Fruit fly (Drosophila melanogaster) whole organism, embryonic: ENCODE results near the gene scramb2.

ENCODE experiments used
- Adf1 ChIP-seq: fragments of 200-800 bp; sonication (Bioruptor generic); IDR thresholded peaks from 2 replicates; pipeline ENCODE4 v1.3.6; 2022; ENCODE audit warnings: missing biosample characterization, missing genetic modification characterization
- B-H1 ChIP-seq: fragments of 200-800 bp; sonication (Bioruptor generic); IDR thresholded peaks from 3 replicates; pipeline ENCODE4 v1.3.6; 2022; ENCODE audit warnings: missing biosample characterization, missing genetic modification characterization
- CG10274 ChIP-seq: fragments of 200-800 bp; sonication (Bioruptor generic); optimal IDR thresholded peaks from 3 replicates; lab custom pipeline; 2017; ENCODE audit warnings: missing biosample characterization, mild to moderate bottlenecking, missing genetic modification characterization
- CG10321 ChIP-seq: fragments of 200-800 bp; sonication (Bioruptor generic); IDR thresholded peaks from 2 replicates; pipeline ENCODE4 v1.3.6; 2022; ENCODE audit warnings: missing biosample characterization, missing genetic modification characterization
- CG11696 ChIP-seq: fragments of 200-800 bp; sonication (Bioruptor generic); IDR thresholded peaks from 2 replicates; pipeline ENCODE4 v1.3.6; 2022; ENCODE audit warnings: missing biosample characterization, missing genetic modification characterization
- CG12942 ChIP-seq: fragments of 200-800 bp; sonication (Bioruptor generic); optimal IDR thresholded peaks from 3 replicates; lab custom pipeline; 2016; ENCODE audit warnings: missing biosample characterization, missing genetic modification characterization
- CG13296 ChIP-seq: fragments of 200-800 bp; sonication (Bioruptor generic); optimal IDR thresholded peaks from 3 replicates; lab custom pipeline; 2018; ENCODE audit warnings: missing biosample characterization, mild to moderate bottlenecking, missing genetic modification characterization
- CG14014 ChIP-seq: fragments of 200-800 bp; sonication (Bioruptor generic); IDR thresholded peaks from 2 replicates; pipeline ENCODE4 v1.3.6; 2022; ENCODE audit warnings: missing biosample characterization, missing genetic modification characterization
- CG14667 ChIP-seq: fragments of 200-800 bp; sonication (Bioruptor generic); IDR thresholded peaks from 2 replicates; pipeline ENCODE4 v1.3.6; 2022; ENCODE audit warnings: missing biosample characterization, missing genetic modification characterization
- CG14965 ChIP-seq: fragments of 200-800 bp; sonication (Bioruptor generic); optimal IDR thresholded peaks from 2 replicates; lab custom pipeline; 2016; ENCODE audit warnings: missing biosample characterization, missing genetic modification characterization, borderline replicate concordance
- CG17328 ChIP-seq: fragments of 200-800 bp; sonication (Bioruptor generic); IDR thresholded peaks from 2 replicates; pipeline ENCODE4 v1.3.6; 2022; ENCODE audit warnings: missing biosample characterization, missing genetic modification characterization
- CG18599 ChIP-seq: fragments of 200-800 bp; sonication (Bioruptor generic); optimal IDR thresholded peaks from 3 replicates; lab custom pipeline; 2017; ENCODE audit warnings: missing biosample characterization, missing genetic modification characterization, mild to moderate bottlenecking, moderate library complexity, missing genetic modification reagents
- CG18619 ChIP-seq: fragments of 200-800 bp; sonication (Bioruptor generic); optimal IDR thresholded peaks from 3 replicates; lab custom pipeline; 2017; ENCODE audit warnings: missing biosample characterization, mild to moderate bottlenecking, missing genetic modification characterization
- CG30403 ChIP-seq: fragments of 200-800 bp; sonication (Bioruptor generic); optimal IDR thresholded peaks from 3 replicates; lab custom pipeline; 2016; ENCODE audit warnings: missing biosample characterization, missing genetic modification characterization
- CG33213 ChIP-seq: fragments of 200-800 bp; sonication (Bioruptor generic); optimal IDR thresholded peaks from 3 replicates; lab custom pipeline; 2016; ENCODE audit warnings: missing biosample characterization, missing genetic modification characterization
- CG7372 ChIP-seq: fragments of 200-800 bp; sonication (Bioruptor generic); IDR thresholded peaks from 2 replicates; pipeline ENCODE4 v1.3.6; 2022; ENCODE audit warnings: missing biosample characterization, missing genetic modification characterization
- CG8924 ChIP-seq: fragments of 200-800 bp; optimal IDR thresholded peaks from 3 replicates; lab custom pipeline; 2019; ENCODE audit warnings: missing biosample characterization, mild to moderate bottlenecking, missing genetic modification characterization, moderate library complexity
- CG9797 ChIP-seq: fragments of 200-800 bp; sonication (Bioruptor generic); optimal IDR thresholded peaks from 3 replicates; lab custom pipeline; 2018; ENCODE audit warnings: missing biosample characterization, mild to moderate bottlenecking, missing genetic modification characterization
- Chrac-16 ChIP-seq: fragments of 200-800 bp; sonication (Bioruptor generic); optimal IDR thresholded peaks from 3 replicates; lab custom pipeline; 2016; ENCODE audit warnings: missing biosample characterization, missing genetic modification characterization
- Dbx ChIP-seq: fragments of 200-800 bp; sonication (Bioruptor generic); IDR thresholded peaks from 3 replicates; pipeline ENCODE4 v1.3.6; 2022; ENCODE audit warnings: missing biosample characterization, missing genetic modification characterization
- Fer3 ChIP-seq: fragments of 200-800 bp; sonication (Bioruptor generic); optimal IDR thresholded peaks from 2 replicates; lab custom pipeline; 2018; ENCODE audit warnings: missing biosample characterization, mild to moderate bottlenecking, missing genetic modification characterization, moderate library complexity
- GATAe ChIP-seq: fragments of 200-800 bp; sonication (Bioruptor generic); conservative IDR thresholded peaks from 2 replicates; pipeline ENCODE4 v1.3.6; 2022; ENCODE audit warnings: missing biosample characterization, missing genetic modification characterization
- HHEX ChIP-seq: fragments of 200-800 bp; sonication (Bioruptor generic); optimal IDR thresholded peaks from 3 replicates; lab custom pipeline; 2017; ENCODE audit warnings: missing biosample characterization, mild to moderate bottlenecking, missing genetic modification characterization, missing genetic modification reagents
- HLH4C ChIP-seq: fragments of 200-800 bp; sonication (Bioruptor generic); IDR thresholded peaks from 3 replicates; pipeline ENCODE4 v1.3.6; 2022; ENCODE audit warnings: missing biosample characterization, missing genetic modification characterization; ENCODE audit not compliant: partially characterized antibody
- Hr78 ChIP-seq, 2 experiments: fragments of 200-800 bp in 1 of 2; fragments of >200 bp in 1 of 2; sonication (Bioruptor generic) in 1 of 2; optimal IDR thresholded peaks; 2 replicates each; lab custom pipeline; 2017 to 2019; ENCODE audit warnings: missing biosample characterization in 2 of 2, missing genetic modification characterization in 2 of 2, mild to moderate bottlenecking in 1 of 2, moderate library complexity in 1 of 2
- MBD-R2 ChIP-seq: fragments of 200-800 bp; sonication (Bioruptor generic); IDR thresholded peaks from 2 replicates; pipeline ENCODE4 v1.3.6; 2022; ENCODE audit warnings: missing biosample characterization, missing genetic modification characterization
- Meics ChIP-seq: fragments of 200-800 bp; sonication (Bioruptor generic); optimal IDR thresholded peaks from 2 replicates; lab custom pipeline; 2017; ENCODE audit warnings: missing biosample characterization, mild to moderate bottlenecking, missing genetic modification characterization
- Poxn ChIP-seq: fragments of 200-800 bp; sonication (Bioruptor generic); IDR thresholded peaks from 2 replicates; pipeline ENCODE4 v1.3.6; 2022; ENCODE audit warnings: missing biosample characterization, missing genetic modification characterization
- Side ChIP-seq: fragments of 200-800 bp; sonication (Bioruptor generic); optimal IDR thresholded peaks from 2 replicates; lab custom pipeline; 2016; ENCODE audit warnings: missing biosample characterization, missing genetic modification characterization
- Sox100B ChIP-seq: fragments of 200-800 bp; sonication (Bioruptor generic); optimal IDR thresholded peaks from 3 replicates; lab custom pipeline; 2018; ENCODE audit warnings: missing biosample characterization, mild to moderate bottlenecking, missing genetic modification characterization
- Ssrp ChIP-seq: fragments of 200-800 bp; sonication (Bioruptor generic); optimal IDR thresholded peaks from 2 replicates; lab custom pipeline; 2018; ENCODE audit warnings: missing biosample characterization, mild to moderate bottlenecking, missing genetic modification characterization, moderate library complexity
- Taf1 ChIP-seq: fragments of 200-800 bp; sonication (Bioruptor generic); IDR thresholded peaks from 2 replicates; pipeline ENCODE4 v1.3.6; 2022; ENCODE audit warnings: missing biosample characterization, missing genetic modification characterization
- Trl ChIP-seq, 3 experiments: fragments of >200 bp in 2 of 3; fragments of 200-800 bp in 1 of 3; sonication (Bioruptor generic) in 1 of 3; optimal IDR thresholded peaks; 2 replicates in 1 of 3; 3 replicates in 2 of 3; lab custom pipeline; 2016 to 2017; ENCODE audit warnings: missing biosample characterization in 1 of 3, missing genetic modification characterization in 1 of 3
- Usf ChIP-seq: fragments of 200-800 bp; sonication (Bioruptor generic); optimal IDR thresholded peaks from 2 replicates; lab custom pipeline; 2017; ENCODE audit warnings: missing genotype, missing biosample characterization, missing genetic modification characterization
- Xbp1 ChIP-seq: fragments of 200-800 bp; sonication (Bioruptor generic); optimal IDR thresholded peaks from 3 replicates; lab custom pipeline; 2016; ENCODE audit warnings: missing biosample characterization, mild to moderate bottlenecking, missing genetic modification characterization
- ap ChIP-seq: fragments of 200-800 bp; sonication (Bioruptor generic); IDR thresholded peaks from 2 replicates; pipeline ENCODE4 v1.3.6; 2022; ENCODE audit warnings: missing biosample characterization, missing genetic modification characterization
- br ChIP-seq: fragments of >200 bp; optimal IDR thresholded peaks from 2 replicates; lab custom pipeline; 2017
- cad ChIP-seq: fragments of >200 bp; optimal IDR thresholded peaks from 2 replicates; lab custom pipeline; 2017; ENCODE audit warnings: missing biosample characterization, missing genetic modification characterization
- crol ChIP-seq: fragments of 200-800 bp; sonication (Bioruptor generic); IDR thresholded peaks from 2 replicates; pipeline ENCODE4 v1.3.6; 2022; ENCODE audit warnings: missing biosample characterization, missing genetic modification characterization
- fd102C ChIP-seq: fragments of 200-800 bp; sonication (Bioruptor generic); optimal IDR thresholded peaks from 2 replicates; lab custom pipeline; 2018; ENCODE audit warnings: missing biosample characterization, mild to moderate bottlenecking, missing genetic modification characterization, moderate library complexity
- gsb-n ChIP-seq: fragments of 200-800 bp; sonication (Bioruptor generic); optimal IDR thresholded peaks from 3 replicates; lab custom pipeline; 2018; ENCODE audit warnings: missing biosample characterization, mild to moderate bottlenecking, missing genetic modification characterization
- jumu ChIP-seq: fragments of 200-800 bp; sonication (Bioruptor generic); optimal IDR thresholded peaks from 3 replicates; lab custom pipeline; 2016; ENCODE audit warnings: missing biosample characterization, missing genetic modification characterization
- lab ChIP-seq: fragments of 200-800 bp; sonication (Bioruptor generic); optimal IDR thresholded peaks from 3 replicates; lab custom pipeline; 2017; ENCODE audit warnings: missing biosample characterization, missing genetic modification characterization, mild to moderate bottlenecking, moderate library complexity, missing genetic modification reagents
- luna ChIP-seq: fragments of 200-800 bp; sonication (Bioruptor generic); optimal IDR thresholded peaks from 2 replicates; lab custom pipeline; 2016; ENCODE audit warnings: missing biosample characterization, missing genetic modification characterization
- nau ChIP-seq: fragments of 200-800 bp; sonication (Bioruptor generic); optimal IDR thresholded peaks from 3 replicates; lab custom pipeline; 2017; ENCODE audit warnings: missing biosample characterization, mild to moderate bottlenecking, missing genetic modification characterization, missing genetic modification reagents
- ranshi ChIP-seq: fragments of 200-800 bp; sonication (Bioruptor generic); IDR thresholded peaks from 2 replicates; pipeline ENCODE4 v1.3.6; 2022; ENCODE audit warnings: missing biosample characterization, missing genetic modification characterization
- run ChIP-seq: fragments of 200-800 bp; sonication (Bioruptor generic); optimal IDR thresholded peaks from 3 replicates; lab custom pipeline; 2018; ENCODE audit warnings: missing biosample characterization, mild to moderate bottlenecking, missing genetic modification characterization
- tap ChIP-seq: fragments of 200-800 bp; optimal IDR thresholded peaks from 3 replicates; lab custom pipeline; 2019; ENCODE audit warnings: missing biosample characterization, mild to moderate bottlenecking, missing genetic modification characterization, moderate library complexity
- toy ChIP-seq: fragments of 200-800 bp; sonication (Bioruptor generic); IDR thresholded peaks from 2 replicates; pipeline ENCODE4 v1.3.6; 2022; ENCODE audit warnings: missing biosample characterization, missing genetic modification characterization
- vvl ChIP-seq: fragments of 200-800 bp; sonication (Bioruptor generic); IDR thresholded peaks from 2 replicates; pipeline ENCODE4 v1.3.6; 2022; ENCODE audit warnings: missing biosample characterization, missing genetic modification characterization

The scramb2 gene

dm6 chr3L:3052110-3052871, 5.7 kb upstream of the scramb2 start, which contains the start of gene CG1271 (continued):
- TF ChIP-seq nau (GFP tag; lab: Kevin White, UChicago) = peak; percentile 71
- TF ChIP-seq CG14965 (GFP tag; lab: Kevin White, UChicago) = no peak
- TF ChIP-seq Xbp1 (GFP tag; lab: Kevin White, UChicago) = peak; percentile 62
- no peak for TF ChIP-seq B-H1 (GFP tag; lab: Robert Waterston, UW)
- TF ChIP-seq CG10274 (GFP tag; lab: Kevin White, UChicago) = peak; percentile 10
- TF ChIP-seq MBD-R2 (GFP tag; lab: Robert Waterston, UW) = peak; percentile 47
- no peak for TF ChIP-seq fd102C (GFP tag; lab: Kevin White, UChicago)
- TF ChIP-seq CG7372 (GFP tag; lab: Robert Waterston, UW) = no peak
- no peak for TF ChIP-seq Usf
- peak; percentile 82 for TF ChIP-seq Side (GFP tag; lab: Kevin White, UChicago)
- peak; percentile 36 for TF ChIP-seq CG12942 (GFP tag; lab: Kevin White, UChicago)
- TF ChIP-seq CG30403 (GFP tag; lab: Kevin White, UChicago) = peak; percentile 77
- TF ChIP-seq Meics (GFP tag; lab: Kevin White, UChicago) = peak; percentile 75
- no peak for TF ChIP-seq CG10321 (GFP tag; lab: Robert Waterston, UW)
- TF ChIP-seq Trl (optimal IDR thresholded peaks at IDR 0.05; lab: Kevin White, UChicago) = no peak
- TF ChIP-seq Trl (GFP tag; optimal IDR thresholded peaks at IDR 0.05; lab: Kevin White, UChicago) = peak; percentile 73
- peak; percentile 67 for TF ChIP-seq vvl (GFP tag; lab: Robert Waterston, UW)
- TF ChIP-seq HHEX (GFP tag; lab: Kevin White, UChicago) = peak; percentile 51
- peak; percentile 62 for TF ChIP-seq CG18619 (GFP tag; lab: Kevin White, UChicago)
- no peak for TF ChIP-seq Hr78 (GFP tag; optimal IDR thresholded peaks at IDR 0.05; lab: Kevin White, UChicago)
- peak; percentile 57 for TF ChIP-seq Chrac-16 (GFP tag; lab: Kevin White, UChicago)
- 0 out of 2 replicates have a peak, but pooled peaks have one; percentile 28 for TF ChIP-seq CG14667 (GFP tag; lab: Robert Waterston, UW)
- TF ChIP-seq Taf1 (GFP tag; lab: Robert Waterston, UW) = peak; percentile 21; the same call in 1 of the 2 replicates
- no peak for TF ChIP-seq luna (GFP tag; lab: Kevin White, UChicago)
- peak; percentile 64 for TF ChIP-seq Fer3 (tag; lab: Kevin White, UChicago)
- TF ChIP-seq GATAe (GFP tag; lab: Robert Waterston, UW) = peak; percentile 80
- TF ChIP-seq CG14014 (GFP tag; lab: Robert Waterston, UW) = peak; percentile 66
- no peak for TF ChIP-seq CG11696 (GFP tag; lab: Robert Waterston, UW)
- no peak for TF ChIP-seq ranshi (GFP tag; lab: Robert Waterston, UW)
- TF ChIP-seq Adf1 (GFP tag; lab: Robert Waterston, UW) = peak; percentile 27
- TF ChIP-seq CG17328 (GFP tag; lab: Robert Waterston, UW) = no peak
- TF ChIP-seq lab (GFP tag; lab: Kevin White, UChicago) = peak; percentile 83
- TF ChIP-seq jumu (GFP tag; lab: Kevin White, UChicago) = peak; percentile 74
- TF ChIP-seq CG18599 (GFP tag; lab: Kevin White, UChicago) = peak; percentile 88
- no peak for TF ChIP-seq HLH4C (GFP tag; lab: Robert Waterston, UW)
- TF ChIP-seq br (lab: Kevin White, UChicago) = no peak
- TF ChIP-seq tap (tag; lab: Kevin White, UChicago) = peak; percentile 60
- no peak for TF ChIP-seq Poxn (GFP tag; lab: Robert Waterston, UW)
- peak; percentile 60 for TF ChIP-seq CG33213 (GFP tag; lab: Kevin White, UChicago)
- no peak for TF ChIP-seq ap
- peak; percentile 41; the same call in 1 of the 3 replicates for TF ChIP-seq Dbx (GFP tag; lab: Robert Waterston, UW)
- TF ChIP-seq crol (GFP tag; lab: Robert Waterston, UW) = no peak
- TF ChIP-seq gsb-n = no peak
- no peak for TF ChIP-seq cad (GFP tag; lab: Kevin White, UChicago)
- TF ChIP-seq Sox100B (GFP tag; lab: Kevin White, UChicago) = no peak
- no peak for TF ChIP-seq run (tag; lab: Kevin White, UChicago)
- peak; percentile 61 for TF ChIP-seq CG8924 (tag; lab: Kevin White, UChicago)
- TF ChIP-seq CG9797 (GFP tag; lab: Kevin White, UChicago) = peak; percentile 76
- no peak for TF ChIP-seq toy (GFP tag; lab: Robert Waterston, UW)
- peak; percentile 65 for TF ChIP-seq CG13296 (GFP tag; lab: Kevin White, UChicago)
- peak; percentile 30 for TF ChIP-seq Ssrp (tag; lab: Kevin White, UChicago)
